Worm (Caenorhabditis elegans) whole organism, young adult: ENCODE data around the gene adm-2.

ENCODE experiments used
- F33H1.4 ChIP-seq: fragments of 200-800 bp; sonication (Bioruptor generic); IDR thresholded peaks from 2 replicates; pipeline ENCODE4 v1.3.6; 2022; ENCODE audit warnings: missing genetic modification reagents, missing genetic modification characterization, missing compliant biosample characterization
- F37B4.10 ChIP-seq: fragments of 200-800 bp; sonication (Bioruptor generic); IDR thresholded peaks from 2 replicates; pipeline ENCODE4 v1.3.6; 2022; ENCODE audit warnings: missing genetic modification characterization, missing compliant biosample characterization
- F39B2.1 ChIP-seq: fragments of 200-800 bp; sonication (Bioruptor generic); IDR thresholded peaks from 2 replicates; pipeline ENCODE4 v1.3.6; 2022; ENCODE audit warnings: missing genetic modification reagents, missing genetic modification characterization, missing compliant biosample characterization
- F49E8.2 ChIP-seq: sonication (generic microtip); optimal IDR thresholded peaks from 3 replicates; lab custom pipeline; 2017; ENCODE audit warnings: missing genetic modification characterization, mild to moderate bottlenecking, missing compliant biosample characterization, antibody characterized with exemption, moderate library complexity; ENCODE audit not compliant: insufficient read depth
- Y53F4B.3 ChIP-seq: fragments of 200-800 bp; sonication (Bioruptor generic); IDR thresholded peaks from 2 replicates; pipeline ENCODE4 v1.3.6; 2022; ENCODE audit warnings: missing genetic modification reagents, missing genetic modification characterization, missing compliant biosample characterization
- Y67H2A.10 ChIP-seq: fragments of 200-800 bp; sonication (Bioruptor generic); conservative IDR thresholded peaks from 2 replicates; pipeline ENCODE4 v1.3.6; 2022; ENCODE audit warnings: missing genetic modification reagents, missing genetic modification characterization, missing compliant biosample characterization
- Y79H2A.3 ChIP-seq: fragments of 200-800 bp; sonication (Bioruptor generic); conservative IDR thresholded peaks from 2 replicates; pipeline ENCODE4 v1.3.6; 2022; ENCODE audit warnings: missing genetic modification reagents, missing genetic modification characterization, missing compliant biosample characterization
- Y95B8A.8 ChIP-seq: fragments of 200-800 bp; sonication (Bioruptor generic); IDR thresholded peaks from 2 replicates; pipeline ENCODE4 v1.3.6; 2022; ENCODE audit warnings: missing genetic modification reagents, missing genetic modification characterization, missing compliant biosample characterization
- attf-3 ChIP-seq: fragments of 200-800 bp; sonication (Bioruptor generic); conservative IDR thresholded peaks from 2 replicates; pipeline ENCODE4 v1.3.6; 2022; ENCODE audit warnings: missing genetic modification reagents, missing genetic modification characterization, missing compliant biosample characterization
- attf-5 ChIP-seq: fragments of 200-800 bp; sonication (Bioruptor generic); optimal IDR thresholded peaks from 2 replicates; lab custom pipeline; 2018; ENCODE audit warnings: mild to moderate bottlenecking, missing genetic modification characterization, missing compliant biosample characterization
- bed-1 ChIP-seq: fragments of 200-800 bp; sonication (Bioruptor generic); IDR thresholded peaks from 2 replicates; pipeline ENCODE4 v1.3.6; 2022; ENCODE audit warnings: missing genetic modification reagents, missing genetic modification characterization, missing compliant biosample characterization
- ceh-58 ChIP-seq: fragments of 200-800 bp; sonication (Bioruptor generic); IDR thresholded peaks from 2 replicates; pipeline ENCODE4 v1.3.6; 2022; ENCODE audit warnings: missing genetic modification characterization, missing compliant biosample characterization
- ceh-79 ChIP-seq: sonication (generic microtip); optimal IDR thresholded peaks from 2 replicates; lab custom pipeline; 2017; ENCODE audit warnings: mild to moderate bottlenecking, missing genetic modification characterization, missing compliant biosample characterization
- chd-7 ChIP-seq: sonication (generic microtip); optimal IDR thresholded peaks from 2 replicates; lab custom pipeline; 2016; ENCODE audit warnings: mild to moderate bottlenecking, missing genetic modification characterization, moderate library complexity, missing compliant biosample characterization
- die-1 ChIP-seq: sonication (generic microtip); optimal IDR thresholded peaks from 2 replicates; lab custom pipeline; 2016; ENCODE audit warnings: missing genotype, mild to moderate bottlenecking, missing genetic modification characterization, missing compliant biosample characterization
- dox-1 ChIP-seq: fragments of 200-800 bp; sonication (Bioruptor generic); IDR thresholded peaks from 2 replicates; pipeline ENCODE4 v1.3.6; 2022; ENCODE audit warnings: missing genetic modification reagents, missing genetic modification characterization, missing compliant biosample characterization
- dpff-1 ChIP-seq: sonication (generic microtip); optimal IDR thresholded peaks from 2 replicates; lab custom pipeline; 2017; ENCODE audit warnings: mild to moderate bottlenecking, missing genetic modification characterization, missing compliant biosample characterization
- dpl-1 ChIP-seq: fragments of 150-350 bp; optimal IDR thresholded peaks from 2 replicates; lab custom pipeline; 2014; ENCODE audit warnings: missing biosample characterization, missing genetic modification reagents, missing genetic modification characterization
- egl-44 ChIP-seq: fragments of 200-800 bp; sonication (Bioruptor generic); IDR thresholded peaks from 2 replicates; pipeline ENCODE4 v1.3.6; 2022; ENCODE audit warnings: missing genetic modification reagents, missing genetic modification characterization, missing compliant biosample characterization
- egrh-3 ChIP-seq: fragments of 200-800 bp; sonication (Bioruptor generic); IDR thresholded peaks from 2 replicates; pipeline ENCODE4 v1.3.6; 2022; ENCODE audit warnings: missing genetic modification reagents, missing genetic modification characterization, missing compliant biosample characterization
- ekl-4 ChIP-seq: fragments of 200-800 bp; sonication (Bioruptor generic); IDR thresholded peaks from 2 replicates; pipeline ENCODE4 v1.3.6; 2022; ENCODE audit warnings: missing genetic modification reagents, missing genetic modification characterization, missing compliant biosample characterization
- hmg-1.2 ChIP-seq: fragments of 200-800 bp; sonication (Bioruptor generic); IDR thresholded peaks from 2 replicates; pipeline ENCODE4 v1.3.6; 2022; ENCODE audit warnings: missing genetic modification reagents, missing genetic modification characterization, missing compliant biosample characterization
- let-526 ChIP-seq: fragments of 200-800 bp; sonication (Bioruptor generic); IDR thresholded peaks from 2 replicates; pipeline ENCODE4 v1.3.6; 2022; ENCODE audit warnings: missing genetic modification reagents, missing genetic modification characterization, missing compliant biosample characterization
- let-607 ChIP-seq, 2 experiments: fragments of 200-800 bp in 1 of 2; sonication (Bioruptor generic) in 1 of 2; sonication (generic microtip) in 1 of 2; optimal IDR thresholded peaks; 2 replicates each; lab custom pipeline; 2016 to 2018; ENCODE audit warnings: mild to moderate bottlenecking in 2 of 2, missing compliant biosample characterization in 2 of 2, missing genetic modification characterization in 2 of 2, moderate library complexity in 2 of 2, missing genotype in 1 of 2
- lin-35 ChIP-seq, 3 experiments: fragments of 150-350 bp in 2 of 3; sonication (generic microtip) in 1 of 3; optimal IDR thresholded peaks; 2 replicates each; lab custom pipeline; 2014 to 2018; ENCODE audit warnings: missing biosample characterization in 3 of 3, missing genetic modification characterization in 3 of 3, missing genetic modification reagents in 3 of 3
- lir-1 ChIP-seq: fragments of 200-800 bp; sonication (Bioruptor generic); conservative IDR thresholded peaks from 2 replicates; pipeline ENCODE4 v1.3.6; 2022; ENCODE audit warnings: missing genetic modification reagents, missing genetic modification characterization, missing compliant biosample characterization
- lsl-1 ChIP-seq: fragments of 200-800 bp; sonication (Bioruptor generic); optimal IDR thresholded peaks from 2 replicates; lab custom pipeline; 2018; ENCODE audit warnings: mild to moderate bottlenecking, missing genetic modification characterization, moderate library complexity, missing compliant biosample characterization
- madf-3 ChIP-seq: fragments of 200-800 bp; sonication (Bioruptor generic); IDR thresholded peaks from 2 replicates; pipeline ENCODE4 v1.3.6; 2022; ENCODE audit warnings: missing genetic modification reagents, missing genetic modification characterization, missing compliant biosample characterization
- madf-6 ChIP-seq: fragments of 200-800 bp; sonication (Bioruptor generic); IDR thresholded peaks from 2 replicates; pipeline ENCODE4 v1.3.6; 2022; ENCODE audit warnings: missing genetic modification reagents, missing genetic modification characterization, missing compliant biosample characterization
- mcd-1 ChIP-seq: fragments of 200-800 bp; sonication (Bioruptor generic); IDR thresholded peaks from 2 replicates; pipeline ENCODE4 v1.3.6; 2022; ENCODE audit warnings: missing genetic modification reagents, missing genetic modification characterization, missing compliant biosample characterization
- mel-28 ChIP-seq: sonication (generic microtip); optimal IDR thresholded peaks from 2 replicates; lab custom pipeline; 2016; ENCODE audit warnings: borderline replicate concordance, mild to moderate bottlenecking, missing genetic modification characterization, missing compliant biosample characterization
- mes-4 ChIP-seq: sonication (generic microtip); optimal IDR thresholded peaks from 2 replicates; lab custom pipeline; 2016; ENCODE audit warnings: missing genotype, missing genetic modification characterization, missing compliant biosample characterization
- mxl-1 ChIP-seq: sonication (generic microtip); optimal IDR thresholded peaks from 2 replicates; lab custom pipeline; 2016; ENCODE audit warnings: missing genetic modification characterization, missing compliant biosample characterization
- nhr-120 ChIP-seq: fragments of 200-800 bp; sonication (Bioruptor generic); IDR thresholded peaks from 2 replicates; pipeline ENCODE4 v1.3.6; 2022; ENCODE audit warnings: missing genetic modification characterization, missing compliant biosample characterization
- nhr-179 ChIP-seq: sonication (generic microtip); optimal IDR thresholded peaks from 2 replicates; lab custom pipeline; 2016; ENCODE audit warnings: mild to moderate bottlenecking, missing genetic modification characterization, missing compliant biosample characterization
- nhr-90 ChIP-seq: sonication (generic microtip); optimal IDR thresholded peaks from 2 replicates; lab custom pipeline; 2016; ENCODE audit warnings: missing genotype, mild to moderate bottlenecking, missing genetic modification characterization, missing compliant biosample characterization
- sea-2 ChIP-seq: fragments of 200-800 bp; sonication (Bioruptor generic); IDR thresholded peaks from 2 replicates; pipeline ENCODE4 v1.3.6; 2022; ENCODE audit warnings: missing genetic modification characterization, missing compliant biosample characterization
- snpc-4 ChIP-seq, 5 experiments: fragments of 150-350 bp in 1 of 5; sonication (generic microtip) in 4 of 5; optimal IDR thresholded peaks; 2 replicates each; lab custom pipeline; 2014 to 2018; ENCODE audit warnings: missing genetic modification characterization in 5 of 5, missing biosample characterization in 3 of 5, antibody characterized with exemption in 2 of 5, mild to moderate bottlenecking in 2 of 5, missing compliant biosample characterization in 2 of 5, missing genotype in 2 of 5, moderate library complexity in 2 of 5, missing genetic modification reagents in 1 of 5
- tbp1 ChIP-seq: fragments of 200-800 bp; sonication (Bioruptor generic); optimal IDR thresholded peaks from 2 replicates; lab custom pipeline; 2018; ENCODE audit warnings: mild to moderate bottlenecking, missing genetic modification characterization, missing compliant biosample characterization
- unc-62 ChIP-seq: fragments of 150-350 bp; optimal IDR thresholded peaks from 2 replicates; lab custom pipeline; 2014; ENCODE audit warnings: missing biosample characterization, missing genetic modification reagents, missing genetic modification characterization
- ztf-26 ChIP-seq: sonication (generic microtip); optimal IDR thresholded peaks from 2 replicates; lab custom pipeline; 2017; ENCODE audit warnings: missing genetic modification characterization, missing compliant biosample characterization
- ztf-28 ChIP-seq: fragments of 200-800 bp; sonication (Bioruptor generic); IDR thresholded peaks from 2 replicates; pipeline ENCODE4 v1.3.6; 2022; ENCODE audit warnings: missing genetic modification reagents, missing genetic modification characterization, missing compliant biosample characterization

Gene adm-2

ce11 chrX:13665447-13665846, 22.3 kb upstream of the adm-2 start (continued):
- TF ChIP-seq F33H1.4 (0 out of 2 replicates have a peak, but pooled peaks have one; percentile 26), mxl-1 (tag; lab: Kevin White, UChicago) (peak; percentile 97), mcd-1 (GFP tag; lab: Robert Waterston, UW) (peak; percentile 76), F49E8.2 (tag; lab: Kevin White, UChicago) (no peak), lin-35 (GFP tag; optimal IDR thresholded peaks at IDR 0.05; lab: Kevin White, UChicago) (peak in 1 of 3 experiments; percentile 84), mes-4 (tag; lab: Kevin White, UChicago) (peak; percentile 94), sea-2 (GFP tag; lab: Robert Waterston, UW) (peak; percentile 89), ceh-58 (0 out of 2 replicates have a peak, but pooled peaks have one; percentile 68), hmg-1.2 (GFP tag; lab: Robert Waterston, UW) (peak; percentile 89), unc-62 (GFP tag; lab: Kevin White, UChicago) (no peak), dpl-1 (peak; percentile 12), nhr-120 (GFP tag; lab: Robert Waterston, UW) (peak; percentile 96), tbp1 (GFP tag; lab: Kevin White, UChicago) (peak; percentile 98), Y67H2A.10 (GFP tag; lab: Robert Waterston, UW) (0 out of 2 replicates have a peak, but pooled peaks have one; percentile 54), let-607 (tag; optimal IDR thresholded peaks at IDR 0.05; lab: Kevin White, UChicago) (peak; percentile 65 to 83), dpff-1 (tag; lab: Kevin White, UChicago) (peak; percentile 37), ztf-28 (GFP tag; lab: Robert Waterston, UW) (peak; percentile 77; the same call in 1 of the 2 replicates), let-526 (peak; percentile 82), attf-5 (GFP tag; lab: Kevin White, UChicago) (peak; percentile 89), Y79H2A.3 (GFP tag; lab: Robert Waterston, UW) (0 out of 2 replicates have a peak, but pooled peaks have one; percentile 44), F39B2.1 (peak; percentile 37; the same call in 1 of the 2 replicates), attf-3 (GFP tag; lab: Robert Waterston, UW) (peak; percentile 56), snpc-4 (GFP tag; optimal IDR thresholded peaks at IDR 0.05; lab: Kevin White, UChicago) (peak; percentile 85), snpc-4 (tag; optimal IDR thresholded peaks at IDR 0.05; lab: Kevin White, UChicago) (peak in 3 of 4 experiments; percentile 82 to 87 (median 84)), ceh-79 (tag; lab: Kevin White, UChicago) (peak; percentile 96), egrh-3 (GFP tag; lab: Robert Waterston, UW) (peak; percentile 75), bed-1 (GFP tag; lab: Robert Waterston, UW) (peak; percentile 91; the same call in 1 of the 2 replicates), egl-44 (GFP tag; lab: Robert Waterston, UW) (peak; percentile 96), chd-7 (tag; lab: Kevin White, UChicago) (peak; percentile 97), Y53F4B.3 (GFP tag; lab: Robert Waterston, UW) (0 out of 2 replicates have a peak, but pooled peaks have one; percentile 40), dox-1 (peak; percentile 93), ekl-4 (GFP tag; lab: Robert Waterston, UW) (peak; percentile 92), mel-28 (tag; lab: Kevin White, UChicago) (peak; percentile 54), madf-3 (GFP tag; lab: Robert Waterston, UW) (peak; percentile 88; the same call in 1 of the 2 replicates), F37B4.10 (GFP tag; lab: Robert Waterston, UW) (0 out of 2 replicates have a peak, but pooled peaks have one; percentile 86), madf-6 (GFP tag; lab: Robert Waterston, UW) (peak; percentile 77; the same call in 1 of the 2 replicates), die-1 (peak; percentile 97), nhr-179 (tag; lab: Kevin White, UChicago) (peak; percentile 87), ztf-26 (tag; lab: Kevin White, UChicago) (peak; percentile 89), nhr-90 (tag; lab: Kevin White, UChicago) (peak; percentile 95), lir-1 (peak; percentile 88), lsl-1 (peak; percentile 32), Y95B8A.8 (GFP tag; lab: Robert Waterston, UW) (0 out of 2 replicates have a peak, but pooled peaks have one; percentile 38)
